Fruit fly (Drosophila melanogaster): Measurements from ENCODE around the gene CG11885.
A peak's percentile ranks its signal among the peaks of the same experiment; 100 is the strongest.

CG11885 gene

dm6 chr2L:421119-421821 is at the start of gene CG11885, which contains the start of gene CG13692:
CG11885 (minus strand) TSS chr2L:421450.
CG13692 (plus strand) TSS chr2L:421771.
- TF ChIP-seq esg (GFP tag; conservative IDR thresholded peaks at IDR 0.05) = no peak
- TF ChIP-seq tx (GFP tag; optimal IDR thresholded peaks at IDR 0.05) = no peak
- no peak for TF ChIP-seq repo (GFP tag; optimal IDR thresholded peaks at IDR 0.05)
- no peak for TF ChIP-seq HHEX (GFP tag; optimal IDR thresholded peaks at IDR 0.05)
- no peak for TF ChIP-seq Lim3 (GFP tag; IDR thresholded peaks at IDR 0.05)
- no peak for TF ChIP-seq shn (GFP tag; optimal IDR thresholded peaks at IDR 0.05)
- no peak for TF ChIP-seq yki (optimal IDR thresholded peaks at IDR 0.05)
- TF ChIP-seq Scr (GFP tag; IDR thresholded peaks at IDR 0.05; ENCODE audit: partially characterized antibody) = peak; percentile 97
- no peak for TF ChIP-seq CG6854 (GFP tag; optimal IDR thresholded peaks at IDR 0.05)
- peak; percentile 99 for TF ChIP-seq Opbp (GFP tag; IDR thresholded peaks at IDR 0.05; ENCODE audit: partially characterized antibody)
- TF ChIP-seq CG11085 (GFP tag; IDR thresholded peaks at IDR 0.05) = no peak
- TF ChIP-seq ind (GFP tag; optimal IDR thresholded peaks at IDR 0.05) = no peak
- peak; percentile 25 for TF ChIP-seq CG1233 (GFP tag; optimal IDR thresholded peaks at IDR 0.05)
- TF ChIP-seq CG13123 (GFP tag; optimal IDR thresholded peaks at IDR 0.05) = no peak
- TF ChIP-seq Dfd (GFP tag; optimal IDR thresholded peaks at IDR 0.05) = no peak
- no peak for TF ChIP-seq dimm (GFP tag; IDR thresholded peaks at IDR 0.05)
- TF ChIP-seq CG4328 (GFP tag; optimal IDR thresholded peaks at IDR 0.05) = no peak
- TF ChIP-seq ranshi (GFP tag; IDR thresholded peaks at IDR 0.05) = peak; percentile 30; the same call in 1 of the 2 replicates
- TF ChIP-seq GATAe (GFP tag; conservative IDR thresholded peaks at IDR 0.05) = no peak
- peak; percentile 71 for TF ChIP-seq CG17829 (tag; optimal IDR thresholded peaks at IDR 0.05)
- TF ChIP-seq Trl (optimal IDR thresholded peaks at IDR 0.05) = no peak
- TF ChIP-seq Trl (GFP tag; optimal IDR thresholded peaks at IDR 0.05) = no peak
- TF ChIP-seq CG14710 (tag; optimal IDR thresholded peaks at IDR 0.05) = peak; percentile 81
- peak; percentile 100 for TF ChIP-seq stwl (tag; optimal IDR thresholded peaks at IDR 0.05)
- no peak for TF ChIP-seq CG8388 (GFP tag; optimal IDR thresholded peaks at IDR 0.05)
- peak; percentile 33 for TF ChIP-seq CG30403 (GFP tag; optimal IDR thresholded peaks at IDR 0.05)
- TF ChIP-seq CG7745 (tag; optimal IDR thresholded peaks at IDR 0.05) = no peak
- TF ChIP-seq chif (GFP tag; optimal IDR thresholded peaks at IDR 0.05) = no peak
- peak; percentile 98 for TF ChIP-seq Dll (GFP tag; IDR thresholded peaks at IDR 0.05; ENCODE audit: partially characterized antibody)
- peak; percentile 88 for TF ChIP-seq Med (GFP tag)
- peak; percentile 37; the same call in 1 of the 2 replicates for TF ChIP-seq CG31441 (GFP tag; IDR thresholded peaks at IDR 0.05)
- no peak for TF ChIP-seq gsb (GFP tag; IDR thresholded peaks at IDR 0.05)
- peak; percentile 38 for TF ChIP-seq lbe (GFP tag; optimal IDR thresholded peaks at IDR 0.05)
- no peak for TF ChIP-seq CG8765 (GFP tag; IDR thresholded peaks at IDR 0.05)
- no peak for TF ChIP-seq Rx (GFP tag; IDR thresholded peaks at IDR 0.05)
- no peak for TF ChIP-seq btn (GFP tag; optimal IDR thresholded peaks at IDR 0.05)
- peak; percentile 59 for TF ChIP-seq CG6272 (GFP tag; IDR thresholded peaks at IDR 0.05)
- no peak for TF ChIP-seq CG4360 (GFP tag; IDR thresholded peaks at IDR 0.05)
- TF ChIP-seq odd (GFP tag; optimal IDR thresholded peaks at IDR 0.05) = no peak
- TF ChIP-seq CoRest (tag; optimal IDR thresholded peaks at IDR 0.05) = peak; percentile 53
- TF ChIP-seq CG15601 (tag; optimal IDR thresholded peaks at IDR 0.05) = peak; percentile 92
- peak; percentile 27 for TF ChIP-seq CG7271 (tag; optimal IDR thresholded peaks at IDR 0.05)
- TF ChIP-seq ftz-f1 (GFP tag; optimal IDR thresholded peaks at IDR 0.05) = peak; percentile 58
- peak; percentile 76 for TF ChIP-seq CG13894 (tag; optimal IDR thresholded peaks at IDR 0.05)
- TF ChIP-seq chinmo (GFP tag; IDR thresholded peaks at IDR 0.05; ENCODE audit: partially characterized antibody) = peak; percentile 99
- no peak for TF ChIP-seq CG1792 (GFP tag; optimal IDR thresholded peaks at IDR 0.05)
- peak; percentile 69 for TF ChIP-seq Myb (GFP tag; optimal IDR thresholded peaks at IDR 0.05)
- TF ChIP-seq scrt (GFP tag; optimal IDR thresholded peaks at IDR 0.05) = no peak
- TF ChIP-seq Poxn (GFP tag; IDR thresholded peaks at IDR 0.05) = no peak
- no peak for TF ChIP-seq CG16815 (GFP tag; optimal IDR thresholded peaks at IDR 0.05)
- no peak for TF ChIP-seq Side (GFP tag; optimal IDR thresholded peaks at IDR 0.05)

All from whole organism, embryonic.